Worm (Caenorhabditis elegans) whole organism, L2 larva: ENCODE measurements around the gene C05D10.4.

Source experiments
- crh-2 ChIP-seq: sonication (generic microtip); optimal IDR thresholded peaks from 2 replicates; lab custom pipeline; 2017; ENCODE audit warnings: missing biosample characterization, missing genetic modification characterization
- egl-27 ChIP-seq: sonication (generic microtip); optimal IDR thresholded peaks from 3 replicates; lab custom pipeline; 2017; ENCODE audit warnings: missing biosample characterization, missing genetic modification reagents, missing genetic modification characterization
- lin-13 ChIP-seq: fragments of 150-350 bp; optimal IDR thresholded peaks from 2 replicates; lab custom pipeline; 2014; ENCODE audit warnings: missing biosample characterization, missing genetic modification reagents, missing genetic modification characterization
- lsy-2 ChIP-seq, 2 experiments: fragments of 150-350 bp in 1 of 2; sonication (generic microtip) in 1 of 2; optimal IDR thresholded peaks; 2 replicates each; lab custom pipeline; 2014 to 2017; ENCODE audit warnings: missing biosample characterization in 2 of 2, missing genetic modification characterization in 2 of 2
- nhr-237 ChIP-seq: fragments of 150-350 bp; optimal IDR thresholded peaks from 2 replicates; lab custom pipeline; 2014; ENCODE audit warnings: missing biosample characterization, missing genetic modification characterization
- nhr-6 ChIP-seq: fragments of 150-350 bp; optimal IDR thresholded peaks from 2 replicates; lab custom pipeline; 2014; ENCODE audit warnings: missing biosample characterization, missing genetic modification characterization
- unc-62 ChIP-seq: fragments of 150-350 bp; optimal IDR thresholded peaks from 2 replicates; lab custom pipeline; 2014; ENCODE audit warnings: missing biosample characterization, missing genetic modification reagents, missing genetic modification characterization
- zag-1 ChIP-seq: fragments of 150-350 bp; optimal IDR thresholded peaks from 2 replicates; lab custom pipeline; 2014; ENCODE audit warnings: missing biosample characterization, missing genetic modification characterization

- TF ChIP-seq zag-1 = no peak
- no peak for TF ChIP-seq unc-62 (GFP tag; lab: Kevin White, UChicago)
- TF ChIP-seq lsy-2 (tag; optimal IDR thresholded peaks at IDR 0.05; lab: Kevin White, UChicago) = no peak
- TF ChIP-seq lin-13 (GFP tag; lab: Kevin White, UChicago) = no peak
- TF ChIP-seq nhr-237 (tag; lab: Kevin White, UChicago) = no peak
- TF ChIP-seq nhr-6 = no peak
- no peak for TF ChIP-seq egl-27
- no peak for TF ChIP-seq crh-2 (tag; lab: Kevin White, UChicago)
Observed at ce11 chrIII:6046881-6047280, 55.8 kb downstream of the C05D10.4 start, which contains the start of gene tbx-11.
